Worm (Caenorhabditis elegans) whole organism, young adult: ENCODE measurements around the gene elmd-1.
"Not testable (repeated sequence)": the region's sequence is repeated elsewhere in the genome, so short reads cannot be mapped to it uniquely, and the experiment has no call there.

ENCODE experiments used
- B0261.1 ChIP-seq: sonication (generic microtip); optimal IDR thresholded peaks from 2 replicates; lab custom pipeline; 2016; ENCODE audit warnings: mild to moderate bottlenecking, missing genetic modification characterization, moderate library complexity, missing compliant biosample characterization
- D2030.7 ChIP-seq: fragments of 200-800 bp; sonication (Bioruptor generic); IDR thresholded peaks from 2 replicates; pipeline ENCODE4 v1.3.6; 2022; ENCODE audit warnings: missing genetic modification reagents, missing genetic modification characterization, missing compliant biosample characterization
- F57A8.1 ChIP-seq: fragments of 200-800 bp; sonication (Bioruptor generic); optimal IDR thresholded peaks from 2 replicates; lab custom pipeline; 2018; ENCODE audit warnings: mild to moderate bottlenecking, missing genetic modification characterization, moderate library complexity, missing compliant biosample characterization
- Y53G8AR.9 ChIP-seq: fragments of 200-800 bp; sonication (Bioruptor generic); conservative IDR thresholded peaks from 2 replicates; pipeline ENCODE4 v1.3.6; 2022; ENCODE audit warnings: missing genetic modification reagents, missing genetic modification characterization, missing compliant biosample characterization
- Y95B8A.8 ChIP-seq: fragments of 200-800 bp; sonication (Bioruptor generic); IDR thresholded peaks from 2 replicates; pipeline ENCODE4 v1.3.6; 2022; ENCODE audit warnings: missing genetic modification reagents, missing genetic modification characterization, missing compliant biosample characterization
- aptf-2 ChIP-seq: fragments of 200-800 bp; sonication (Bioruptor generic); conservative IDR thresholded peaks from 2 replicates; pipeline ENCODE4 v1.3.6; 2022; ENCODE audit warnings: missing genetic modification reagents, missing genetic modification characterization, missing compliant biosample characterization
- atf-7 ChIP-seq: sonication (generic microtip); optimal IDR thresholded peaks from 2 replicates; lab custom pipeline; 2017; ENCODE audit warnings: mild to moderate bottlenecking, missing genetic modification characterization, missing compliant biosample characterization
- attf-3 ChIP-seq: fragments of 200-800 bp; sonication (Bioruptor generic); conservative IDR thresholded peaks from 2 replicates; pipeline ENCODE4 v1.3.6; 2022; ENCODE audit warnings: missing genetic modification reagents, missing genetic modification characterization, missing compliant biosample characterization
- attf-5 ChIP-seq: fragments of 200-800 bp; sonication (Bioruptor generic); optimal IDR thresholded peaks from 2 replicates; lab custom pipeline; 2018; ENCODE audit warnings: mild to moderate bottlenecking, missing genetic modification characterization, missing compliant biosample characterization
- ccch-3 ChIP-seq: fragments of 200-800 bp; sonication (Bioruptor generic); optimal IDR thresholded peaks from 2 replicates; lab custom pipeline; 2018; ENCODE audit warnings: mild to moderate bottlenecking, missing genetic modification characterization, missing compliant biosample characterization
- cebp-2 ChIP-seq: fragments of 200-800 bp; sonication (Bioruptor generic); IDR thresholded peaks from 2 replicates; pipeline ENCODE4 v1.3.6; 2022; ENCODE audit warnings: missing genetic modification characterization, missing compliant biosample characterization
- ceh-79 ChIP-seq: sonication (generic microtip); optimal IDR thresholded peaks from 2 replicates; lab custom pipeline; 2017; ENCODE audit warnings: mild to moderate bottlenecking, missing genetic modification characterization, missing compliant biosample characterization
- die-1 ChIP-seq: sonication (generic microtip); optimal IDR thresholded peaks from 2 replicates; lab custom pipeline; 2016; ENCODE audit warnings: missing genotype, mild to moderate bottlenecking, missing genetic modification characterization, missing compliant biosample characterization
- ets-4 ChIP-seq: fragments of 200-800 bp; sonication (Bioruptor generic); optimal IDR thresholded peaks from 2 replicates; lab custom pipeline; 2018; ENCODE audit warnings: mild to moderate bottlenecking, missing genetic modification characterization, missing compliant biosample characterization
- fkh-3 ChIP-seq: sonication (generic microtip); optimal IDR thresholded peaks from 2 replicates; lab custom pipeline; 2016; ENCODE audit warnings: mild to moderate bottlenecking, missing genetic modification characterization, missing compliant biosample characterization
- him-1 ChIP-seq: sonication (generic microtip); optimal IDR thresholded peaks from 2 replicates; lab custom pipeline; 2016; ENCODE audit warnings: missing genotype, missing genetic modification reagents, missing genetic modification characterization, missing compliant biosample characterization
- hmg-1.2 ChIP-seq: fragments of 200-800 bp; sonication (Bioruptor generic); IDR thresholded peaks from 2 replicates; pipeline ENCODE4 v1.3.6; 2022; ENCODE audit warnings: missing genetic modification reagents, missing genetic modification characterization, missing compliant biosample characterization
- lag-1 ChIP-seq: fragments of 200-800 bp; sonication (Bioruptor generic); IDR thresholded peaks from 2 replicates; pipeline ENCODE4 v1.3.6; 2022; ENCODE audit warnings: missing genetic modification reagents, missing genetic modification characterization, missing compliant biosample characterization
- lin-26 ChIP-seq: fragments of 200-800 bp; sonication (Bioruptor generic); IDR thresholded peaks from 2 replicates; pipeline ENCODE4 v1.3.6; 2022; ENCODE audit warnings: missing genetic modification reagents, missing genetic modification characterization, missing compliant biosample characterization
- madf-3 ChIP-seq: fragments of 200-800 bp; sonication (Bioruptor generic); IDR thresholded peaks from 2 replicates; pipeline ENCODE4 v1.3.6; 2022; ENCODE audit warnings: missing genetic modification reagents, missing genetic modification characterization, missing compliant biosample characterization
- mel-28 ChIP-seq: sonication (generic microtip); optimal IDR thresholded peaks from 2 replicates; lab custom pipeline; 2016; ENCODE audit warnings: borderline replicate concordance, mild to moderate bottlenecking, missing genetic modification characterization, missing compliant biosample characterization
- nfya-2 ChIP-seq: fragments of 200-800 bp; sonication (Bioruptor generic); IDR thresholded peaks from 2 replicates; pipeline ENCODE4 v1.3.6; 2022; ENCODE audit warnings: missing genetic modification reagents, missing genetic modification characterization, missing compliant biosample characterization
- nhr-27 ChIP-seq: fragments of 200-800 bp; sonication (Bioruptor generic); optimal IDR thresholded peaks from 2 replicates; lab custom pipeline; 2018; ENCODE audit warnings: mild to moderate bottlenecking, missing genetic modification characterization, moderate library complexity, missing compliant biosample characterization
- nhr-80 ChIP-seq: sonication (generic microtip); optimal IDR thresholded peaks from 2 replicates; lab custom pipeline; 2016; ENCODE audit warnings: missing genetic modification characterization, missing compliant biosample characterization
- pbrm-1 ChIP-seq: fragments of 200-800 bp; sonication (Bioruptor generic); IDR thresholded peaks from 2 replicates; pipeline ENCODE4 v1.3.6; 2022; ENCODE audit warnings: missing genetic modification reagents, missing genetic modification characterization, missing compliant biosample characterization
- rcor-1 ChIP-seq: fragments of 200-800 bp; sonication (Bioruptor generic); IDR thresholded peaks from 2 replicates; pipeline ENCODE4 v1.3.6; 2022; ENCODE audit warnings: missing genetic modification reagents, missing genetic modification characterization, missing compliant biosample characterization
- repo-1 ChIP-seq: sonication (generic microtip); optimal IDR thresholded peaks from 2 replicates; lab custom pipeline; 2017; ENCODE audit warnings: mild to moderate bottlenecking, missing genetic modification characterization, missing compliant biosample characterization
- rpc-1 ChIP-seq, 2 experiments: fragments of 150-350 bp in 1 of 2; sonication (generic microtip) in 1 of 2; optimal IDR thresholded peaks; 2 replicates each; lab custom pipeline; 2014 to 2018; ENCODE audit warnings: missing biosample characterization in 1 of 2, missing genetic modification characterization in 1 of 2, missing genetic modification reagents in 1 of 2, missing genotype in 1 of 2
- sdz-38 ChIP-seq: sonication (generic microtip); optimal IDR thresholded peaks from 2 replicates; lab custom pipeline; 2016; ENCODE audit warnings: missing genotype, missing genetic modification characterization, missing compliant biosample characterization
- sea-2 ChIP-seq: fragments of 200-800 bp; sonication (Bioruptor generic); IDR thresholded peaks from 2 replicates; pipeline ENCODE4 v1.3.6; 2022; ENCODE audit warnings: missing genetic modification characterization, missing compliant biosample characterization
- tbp1 ChIP-seq: fragments of 200-800 bp; sonication (Bioruptor generic); optimal IDR thresholded peaks from 2 replicates; lab custom pipeline; 2018; ENCODE audit warnings: mild to moderate bottlenecking, missing genetic modification characterization, missing compliant biosample characterization
- tbx-9 ChIP-seq: sonication (generic microtip); optimal IDR thresholded peaks from 2 replicates; lab custom pipeline; 2016; ENCODE audit warnings: borderline replicate concordance, missing genetic modification characterization, inconsistent platforms, missing compliant biosample characterization
- tlf-1 ChIP-seq: fragments of 200-800 bp; sonication (Bioruptor generic); optimal IDR thresholded peaks from 2 replicates; lab custom pipeline; 2018; ENCODE audit warnings: mild to moderate bottlenecking, missing genetic modification characterization, missing compliant biosample characterization
- ztf-25 ChIP-seq: fragments of 200-800 bp; sonication (Bioruptor generic); IDR thresholded peaks from 2 replicates; pipeline ENCODE4 v1.3.6; 2022; ENCODE audit warnings: missing genetic modification reagents, missing genetic modification characterization, missing compliant biosample characterization
- ztf-28 ChIP-seq: fragments of 200-800 bp; sonication (Bioruptor generic); IDR thresholded peaks from 2 replicates; pipeline ENCODE4 v1.3.6; 2022; ENCODE audit warnings: missing genetic modification reagents, missing genetic modification characterization, missing compliant biosample characterization

elmd-1 gene

ce11 chrIII:3360067-3360466 lies 29.7 kb upstream of the elmd-1 start:
- TF ChIP-seq cebp-2 (GFP tag; lab: Robert Waterston, UW) (no peak), pbrm-1 (GFP tag; lab: Robert Waterston, UW) (no peak), sdz-38 (tag; lab: Kevin White, UChicago) (no peak), ccch-3 (no peak), nfya-2 (GFP tag; lab: Robert Waterston, UW) (no peak), ztf-28 (GFP tag; lab: Robert Waterston, UW) (no peak), attf-3 (no peak), sea-2 (GFP tag; lab: Robert Waterston, UW) (no peak), Y53G8AR.9 (GFP tag; lab: Robert Waterston, UW) (no peak)
- TF ChIP-seq, all 124 proteins: peak for 0

ce11 chrIII:3362220-3362734 lies 27.4 kb upstream of the elmd-1 start:
- TF ChIP-seq hmg-1.2 (peak; percentile 86), rpc-1 (tag; optimal IDR thresholded peaks at IDR 0.05; lab: Kevin White, UChicago) (peak; percentile 57), B0261.1 (tag; lab: Kevin White, UChicago) (peak; percentile 34), ztf-25 (GFP tag; lab: Robert Waterston, UW) (0 out of 2 replicates have a peak, but pooled peaks have one; percentile 71), tbp1 (GFP tag; lab: Kevin White, UChicago) (peak; percentile 64), lin-26 (peak; percentile 61)
- not testable (repeated sequence) for TF ChIP-seq rpc-1 (optimal IDR thresholded peaks at IDR 0.05; lab: Kevin White, UChicago)

ce11 chrIII:3367772-3368171 lies 21.9 kb upstream of the elmd-1 start:
- no peak for TF ChIP-seq die-1 (tag; lab: Kevin White, UChicago)
- no peak for TF ChIP-seq madf-3 (GFP tag; lab: Robert Waterston, UW)
- no peak for TF ChIP-seq ceh-79 (tag; lab: Kevin White, UChicago)
- no peak for TF ChIP-seq D2030.7 (GFP tag; lab: Robert Waterston, UW)
- TF ChIP-seq nfya-2 (GFP tag; lab: Robert Waterston, UW), result no peak
- TF ChIP-seq nhr-27, result no peak
- TF ChIP-seq tlf-1, result no peak
- TF ChIP-seq Y95B8A.8 (GFP tag; lab: Robert Waterston, UW), result no peak
- TF ChIP-seq repo-1 (tag; lab: Kevin White, UChicago), result no peak
- no peak for TF ChIP-seq F57A8.1 (GFP tag; lab: Kevin White, UChicago)
- TF ChIP-seq fkh-3 (tag; lab: Kevin White, UChicago), result no peak
- no peak for TF ChIP-seq ets-4 (GFP tag; lab: Kevin White, UChicago)
- TF ChIP-seq lin-26, result no peak
- no peak for TF ChIP-seq rcor-1
- no peak for TF ChIP-seq aptf-2
- TF ChIP-seq tbx-9 (tag; lab: Kevin White, UChicago), result no peak

DNA sequence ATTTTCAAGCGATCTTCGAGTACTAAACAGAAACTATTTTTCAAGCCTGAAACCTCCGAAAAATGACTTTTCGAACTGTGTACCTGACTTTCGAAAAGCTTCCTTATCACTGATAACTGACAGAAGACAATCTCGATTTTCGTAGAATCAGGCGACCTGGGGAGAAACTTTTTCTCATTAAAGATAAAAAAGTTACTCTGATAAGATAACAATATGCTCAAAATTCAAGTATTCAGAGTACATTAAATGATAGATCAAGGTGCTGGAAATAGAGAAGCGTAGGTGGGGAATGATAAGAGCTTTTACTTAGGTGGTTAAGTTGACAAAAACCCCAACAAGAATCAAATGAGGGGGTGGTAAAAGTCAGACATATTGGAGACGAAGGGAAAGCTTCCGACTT lies 19.7 kb upstream of the elmd-1 start, which contains the start of gene prk-2:
Gene prk-2 (minus strand): TSS at position 156 of the 400 bp plus-strand sequence.
- TF ChIP-seq attf-5 (GFP tag; lab: Kevin White, UChicago) (no peak), mel-28 (no peak), nhr-80 (peak; percentile 90), him-1 (tag; lab: Kevin White, UChicago) (no peak), lag-1 (GFP tag; lab: Robert Waterston, UW) (no peak), ets-4 (GFP tag; lab: Kevin White, UChicago) (no peak), rpc-1 (optimal IDR thresholded peaks at IDR 0.05; lab: Kevin White, UChicago) (no peak), rpc-1 (tag; optimal IDR thresholded peaks at IDR 0.05; lab: Kevin White, UChicago) (no peak), atf-7 (tag; lab: Kevin White, UChicago) (peak; percentile 13)
